Fruit fly (Drosophila melanogaster) whole organism, embryonic: ENCODE data around the gene CG5262.

Experiments
- Aef1 ChIP-seq: fragments of 200-800 bp; sonication (Bioruptor generic); IDR thresholded peaks from 3 replicates; pipeline ENCODE4 v1.3.6; 2022; ENCODE audit warnings: missing biosample characterization, missing genetic modification characterization
- CG10209 ChIP-seq: fragments of 200-800 bp; sonication (Bioruptor generic); optimal IDR thresholded peaks from 3 replicates; lab custom pipeline; 2017; ENCODE audit warnings: missing biosample characterization, mild to moderate bottlenecking, missing genetic modification characterization, missing genetic modification reagents
- CG10321 ChIP-seq: fragments of 200-800 bp; sonication (Bioruptor generic); IDR thresholded peaks from 2 replicates; pipeline ENCODE4 v1.3.6; 2022; ENCODE audit warnings: missing biosample characterization, missing genetic modification characterization
- CG11085 ChIP-seq: fragments of 200-800 bp; sonication (Bioruptor generic); IDR thresholded peaks from 2 replicates; pipeline ENCODE4 v1.3.6; 2022; ENCODE audit warnings: missing biosample characterization, missing genetic modification characterization
- CG11723 ChIP-seq: fragments of 200-800 bp; sonication (Bioruptor generic); optimal IDR thresholded peaks from 2 replicates; lab custom pipeline; 2017; ENCODE audit warnings: missing biosample characterization, mild to moderate bottlenecking, missing genetic modification characterization
- CG12155 ChIP-seq: fragments of 200-800 bp; sonication (Bioruptor generic); optimal IDR thresholded peaks from 3 replicates; lab custom pipeline; 2016; ENCODE audit warnings: missing biosample characterization, missing genetic modification characterization
- CG12659 ChIP-seq: fragments of 200-800 bp; sonication (Bioruptor generic); optimal IDR thresholded peaks from 3 replicates; lab custom pipeline; 2017; ENCODE audit warnings: mild to moderate bottlenecking, missing biosample characterization, missing genetic modification reagents, missing genetic modification characterization
- CG13775 ChIP-seq: fragments of 200-800 bp; sonication (Bioruptor generic); optimal IDR thresholded peaks from 3 replicates; lab custom pipeline; 2017; ENCODE audit warnings: missing biosample characterization, mild to moderate bottlenecking, missing genetic modification characterization
- CG18476 ChIP-seq: fragments of 200-800 bp; sonication (Bioruptor generic); optimal IDR thresholded peaks from 2 replicates; lab custom pipeline; 2016; ENCODE audit warnings: missing biosample characterization, mild to moderate bottlenecking, missing genetic modification characterization
- CG3163 ChIP-seq: fragments of 200-800 bp; sonication (Bioruptor generic); optimal IDR thresholded peaks from 3 replicates; lab custom pipeline; 2016; ENCODE audit warnings: missing biosample characterization, missing genetic modification characterization
- CG3281 ChIP-seq: fragments of 200-800 bp; sonication (Bioruptor generic); optimal IDR thresholded peaks from 3 replicates; lab custom pipeline; 2017; ENCODE audit warnings: missing biosample characterization, mild to moderate bottlenecking, missing genetic modification characterization
- CG33557 ChIP-seq: fragments of 200-800 bp; sonication (Bioruptor generic); optimal IDR thresholded peaks from 2 replicates; lab custom pipeline; 2019; ENCODE audit warnings: missing biosample characterization, mild to moderate bottlenecking, missing genetic modification characterization, moderate library complexity
- CG4282 ChIP-seq: fragments of 200-800 bp; sonication (Bioruptor generic); optimal IDR thresholded peaks from 2 replicates; lab custom pipeline; 2016; ENCODE audit warnings: missing biosample characterization, missing genetic modification characterization
- CG6654 ChIP-seq: fragments of 200-800 bp; sonication (Bioruptor generic); optimal IDR thresholded peaks from 2 replicates; lab custom pipeline; 2017; ENCODE audit warnings: missing biosample characterization, mild to moderate bottlenecking, missing genetic modification characterization
- CG7987 ChIP-seq: fragments of 200-800 bp; sonication (Bioruptor generic); optimal IDR thresholded peaks from 2 replicates; lab custom pipeline; 2018; ENCODE audit warnings: missing biosample characterization, mild to moderate bottlenecking, missing genetic modification characterization, moderate library complexity
- CG8281 ChIP-seq: fragments of 200-800 bp; sonication (Bioruptor generic); optimal IDR thresholded peaks from 2 replicates; lab custom pipeline; 2018; ENCODE audit warnings: missing biosample characterization, mild to moderate bottlenecking, missing genetic modification characterization, moderate library complexity
- CG9215 ChIP-seq: fragments of 200-800 bp; sonication (Bioruptor generic); IDR thresholded peaks from 2 replicates; pipeline ENCODE4 v1.3.6; 2022; ENCODE audit warnings: missing biosample characterization, missing genetic modification characterization
- CG9727 ChIP-seq: fragments of 200-800 bp; sonication (Bioruptor generic); optimal IDR thresholded peaks from 3 replicates; lab custom pipeline; 2017; ENCODE audit warnings: missing biosample characterization, mild to moderate bottlenecking, missing genetic modification characterization
- Dad ChIP-seq: fragments of 200-800 bp; sonication (Bioruptor generic); optimal IDR thresholded peaks from 3 replicates; lab custom pipeline; 2016; ENCODE audit warnings: missing biosample characterization, missing genetic modification characterization
- Dip3 ChIP-seq: fragments of 200-800 bp; sonication (Bioruptor generic); optimal IDR thresholded peaks from 3 replicates; lab custom pipeline; 2016; ENCODE audit warnings: missing biosample characterization, missing genetic modification characterization
- Drgx ChIP-seq: fragments of 200-800 bp; sonication (Bioruptor generic); IDR thresholded peaks from 2 replicates; pipeline ENCODE4 v1.3.6; 2022; ENCODE audit warnings: missing biosample characterization, missing genetic modification characterization
- Eip74EF ChIP-seq, 2 experiments: fragments of 200-800 bp in 1 of 2; fragments of >200 bp in 1 of 2; sonication (Bioruptor generic) in 1 of 2; optimal IDR thresholded peaks; 2 replicates each; lab custom pipeline; 2017 to 2019; ENCODE audit warnings: missing biosample characterization in 2 of 2, missing genetic modification characterization in 2 of 2, mild to moderate bottlenecking in 1 of 2, moderate library complexity in 1 of 2
- Elba2 ChIP-seq: fragments of 200-800 bp; sonication (Bioruptor generic); optimal IDR thresholded peaks from 3 replicates; lab custom pipeline; 2016; ENCODE audit warnings: missing biosample characterization, missing genetic modification characterization
- Ets65A ChIP-seq: fragments of 200-800 bp; sonication (Bioruptor generic); peaks from one replicate; lab custom pipeline; 2016; ENCODE audit warnings: missing biosample characterization, missing genetic modification characterization
- GATAe ChIP-seq: fragments of 200-800 bp; sonication (Bioruptor generic); conservative IDR thresholded peaks from 2 replicates; pipeline ENCODE4 v1.3.6; 2022; ENCODE audit warnings: missing biosample characterization, missing genetic modification characterization
- MTF-1 ChIP-seq: fragments of 200-800 bp; sonication (Bioruptor generic); optimal IDR thresholded peaks from 2 replicates; lab custom pipeline; 2018; ENCODE audit warnings: missing biosample characterization, mild to moderate bottlenecking, missing genetic modification characterization, borderline replicate concordance
- NC2β ChIP-seq: fragments of 200-800 bp; sonication (Bioruptor generic); optimal IDR thresholded peaks from 2 replicates; lab custom pipeline; 2016; ENCODE audit warnings: missing biosample characterization, missing genetic modification characterization
- Neu2 ChIP-seq: fragments of 200-800 bp; sonication (Bioruptor generic); optimal IDR thresholded peaks from 3 replicates; lab custom pipeline; 2016; ENCODE audit warnings: missing biosample characterization, missing genetic modification characterization, borderline replicate concordance
- Scr ChIP-seq: fragments of 200-800 bp; sonication (Bioruptor generic); IDR thresholded peaks from 2 replicates; pipeline ENCODE4 v1.3.6; 2022; ENCODE audit warnings: missing biosample characterization, missing genetic modification characterization; ENCODE audit not compliant: partially characterized antibody
- Usf ChIP-seq: fragments of 200-800 bp; sonication (Bioruptor generic); optimal IDR thresholded peaks from 2 replicates; lab custom pipeline; 2017; ENCODE audit warnings: missing genotype, missing biosample characterization, missing genetic modification characterization
- al ChIP-seq: fragments of 200-800 bp; sonication (Bioruptor generic); IDR thresholded peaks from 2 replicates; pipeline ENCODE4 v1.3.6; 2022; ENCODE audit warnings: missing biosample characterization, missing genetic modification characterization
- ara ChIP-seq: fragments of 200-800 bp; sonication (Bioruptor generic); IDR thresholded peaks from 2 replicates; pipeline ENCODE4 v1.3.6; 2022; ENCODE audit warnings: missing biosample characterization, missing genetic modification characterization
- bowl ChIP-seq: fragments of 200-800 bp; sonication (Bioruptor generic); IDR thresholded peaks from 2 replicates; pipeline ENCODE4 v1.3.6; 2022; ENCODE audit warnings: missing biosample characterization, missing genetic modification characterization
- bsh ChIP-seq, 2 experiments: fragments of 200-800 bp; sonication (Bioruptor generic); optimal IDR thresholded peaks; 2 replicates each; lab custom pipeline; 2017 to 2018; ENCODE audit warnings: mild to moderate bottlenecking in 2 of 2, missing biosample characterization in 2 of 2, missing genetic modification characterization in 2 of 2, moderate library complexity in 1 of 2
- cas ChIP-seq: fragments of 200-800 bp; sonication (Bioruptor generic); IDR thresholded peaks from 2 replicates; pipeline ENCODE4 v1.3.6; 2022; ENCODE audit warnings: missing biosample characterization, missing genetic modification characterization
- crc ChIP-seq: fragments of 200-800 bp; sonication (Bioruptor generic); optimal IDR thresholded peaks from 2 replicates; lab custom pipeline; 2016; ENCODE audit warnings: missing biosample characterization, missing genetic modification characterization
- dati ChIP-seq: fragments of 200-800 bp; sonication (Bioruptor generic); IDR thresholded peaks from 2 replicates; pipeline ENCODE4 v1.3.6; 2022; ENCODE audit warnings: missing biosample characterization, missing genetic modification characterization
- dmrt11E ChIP-seq: fragments of 200-800 bp; sonication (Bioruptor generic); optimal IDR thresholded peaks from 3 replicates; lab custom pipeline; 2018; ENCODE audit warnings: missing biosample characterization, mild to moderate bottlenecking, missing genetic modification characterization, moderate library complexity
- ems ChIP-seq: fragments of 200-800 bp; sonication (Bioruptor generic); optimal IDR thresholded peaks from 3 replicates; lab custom pipeline; 2016; ENCODE audit warnings: missing biosample characterization, missing genetic modification characterization
- ewg ChIP-seq: fragments of 200-800 bp; sonication (Bioruptor generic); optimal IDR thresholded peaks from 3 replicates; lab custom pipeline; 2017; ENCODE audit warnings: mild to moderate bottlenecking, missing biosample characterization, missing genetic modification reagents, missing genetic modification characterization
- hb ChIP-seq: fragments of 200-800 bp; sonication (Bioruptor generic); IDR thresholded peaks from 3 replicates; pipeline ENCODE4 v1.3.6; 2022; ENCODE audit warnings: missing biosample characterization, missing genetic modification characterization; ENCODE audit not compliant: partially characterized antibody
- hbn ChIP-seq: fragments of 200-800 bp; sonication (Bioruptor generic); IDR thresholded peaks from 2 replicates; pipeline ENCODE4 v1.3.6; 2022; ENCODE audit warnings: missing biosample characterization, missing genetic modification characterization; ENCODE audit not compliant: partially characterized antibody
- lilli ChIP-seq: fragments of 200-800 bp; sonication (Bioruptor generic); optimal IDR thresholded peaks from 3 replicates; lab custom pipeline; 2016; ENCODE audit warnings: missing biosample characterization, missing genetic modification characterization
- luna ChIP-seq: fragments of 200-800 bp; sonication (Bioruptor generic); optimal IDR thresholded peaks from 2 replicates; lab custom pipeline; 2016; ENCODE audit warnings: missing biosample characterization, missing genetic modification characterization
- pb ChIP-seq: fragments of 200-800 bp; sonication (Bioruptor generic); optimal IDR thresholded peaks from 3 replicates; lab custom pipeline; 2016; ENCODE audit warnings: missing biosample characterization, missing genetic modification characterization
- pum ChIP-seq: fragments of 200-800 bp; sonication (Bioruptor generic); optimal IDR thresholded peaks from 2 replicates; lab custom pipeline; 2016; ENCODE audit warnings: missing biosample characterization, missing genetic modification characterization
- ro ChIP-seq: fragments of 200-800 bp; sonication (Bioruptor generic); IDR thresholded peaks from 2 replicates; pipeline ENCODE4 v1.3.6; 2022; ENCODE audit warnings: missing biosample characterization, missing genetic modification characterization
- tgo ChIP-seq: fragments of 200-800 bp; sonication (Bioruptor generic); IDR thresholded peaks from 3 replicates; pipeline ENCODE4 v1.3.6; 2022; ENCODE audit warnings: missing biosample characterization, missing genetic modification characterization
- trh ChIP-seq: fragments of 200-800 bp; sonication (Bioruptor generic); optimal IDR thresholded peaks from 2 replicates; lab custom pipeline; 2016; ENCODE audit warnings: missing biosample characterization, missing genetic modification characterization
- tup ChIP-seq: fragments of 200-800 bp; sonication (Bioruptor generic); optimal IDR thresholded peaks from 2 replicates; lab custom pipeline; 2016; ENCODE audit warnings: missing biosample characterization, mild to moderate bottlenecking, missing genetic modification characterization, moderate library complexity

CG5262 gene

dm6 chr3L:20470991-20471498, 40.8 kb upstream of the CG5262 start (continued):
- TF ChIP-seq luna (GFP tag; lab: Kevin White, UChicago) (no peak), CG4282 (no peak), CG11085 (no peak), bsh (GFP tag; optimal IDR thresholded peaks at IDR 0.05; lab: Kevin White, UChicago) (peak in 1 of 2 experiments; percentile 66), dmrt11E (peak; percentile 40), CG9215 (GFP tag; lab: Robert Waterston, UW) (no peak), CG18476 (GFP tag; lab: Kevin White, UChicago) (peak; percentile 6), lilli (peak; percentile 0), CG11723 (GFP tag; lab: Kevin White, UChicago) (no peak), Scr (GFP tag; lab: Robert Waterston, UW) (0 out of 2 replicates have a peak, but pooled peaks have one; percentile 9), pum (no peak), pb (no peak), hb (GFP tag; lab: Robert Waterston, UW) (no peak), CG3281 (peak; percentile 33), Neu2 (GFP tag; lab: Kevin White, UChicago) (no peak), Dad (GFP tag; lab: Kevin White, UChicago) (no peak), ewg (GFP tag; lab: Kevin White, UChicago) (peak; percentile 10), CG33557 (GFP tag; lab: Kevin White, UChicago) (no peak), hbn (GFP tag; lab: Robert Waterston, UW) (no peak), CG3163 (GFP tag; lab: Kevin White, UChicago) (no peak), CG12155 (GFP tag; lab: Kevin White, UChicago) (no peak), trh (GFP tag; lab: Kevin White, UChicago) (no peak), MTF-1 (GFP tag; lab: Kevin White, UChicago) (peak; percentile 25), CG10321 (GFP tag; lab: Robert Waterston, UW) (0 out of 2 replicates have a peak, but pooled peaks have one; percentile 19), CG9727 (peak; percentile 24), CG8281 (tag; lab: Kevin White, UChicago) (peak; percentile 19), CG12659 (GFP tag; lab: Kevin White, UChicago) (peak; percentile 53), cas (no peak), ro (GFP tag; lab: Robert Waterston, UW) (no peak), CG7987 (GFP tag; lab: Kevin White, UChicago) (peak; percentile 5), Dip3 (GFP tag; lab: Kevin White, UChicago) (no peak), GATAe (GFP tag; lab: Robert Waterston, UW) (0 out of 2 replicates have a peak, but pooled peaks have one; percentile 21), al (GFP tag; lab: Robert Waterston, UW) (no peak), Usf (GFP tag; lab: Kevin White, UChicago) (no peak), tgo (GFP tag; lab: Robert Waterston, UW) (peak; percentile 36; the same call in 2 of the 3 replicates), crc (GFP tag; lab: Kevin White, UChicago) (no peak), tup (GFP tag; lab: Kevin White, UChicago) (no peak), Ets65A (no peak), Aef1 (GFP tag; lab: Robert Waterston, UW) (peak; percentile 49; the same call in 2 of the 3 replicates), CG6654 (GFP tag; lab: Kevin White, UChicago) (peak; percentile 15), dati (GFP tag; lab: Robert Waterston, UW) (peak; percentile 63; the same call in 1 of the 2 replicates), ems (peak; percentile 28), CG10209 (peak; percentile 24), Drgx (GFP tag; lab: Robert Waterston, UW) (peak; percentile 72), NC2β (no peak), Elba2 (GFP tag; lab: Kevin White, UChicago) (no peak), bowl (GFP tag; lab: Robert Waterston, UW) (no peak), Eip74EF (GFP tag; optimal IDR thresholded peaks at IDR 0.05; lab: Kevin White, UChicago) (peak in 1 of 2 experiments; percentile 1), ara (GFP tag; lab: Robert Waterston, UW) (peak; percentile 51; the same call in 1 of the 2 replicates), CG13775 (GFP tag; lab: Kevin White, UChicago) (peak; percentile 34)
